Worm (Caenorhabditis elegans) whole organism, L1 larva: ENCODE data around the gene arf-1.

Experiments used
- C04F5.9 ChIP-seq: sonication (generic microtip); optimal IDR thresholded peaks from 2 replicates; lab custom pipeline; 2016; ENCODE audit warnings: missing genetic modification characterization, missing compliant biosample characterization
- F16B12.6 ChIP-seq: fragments of 150-350 bp; optimal IDR thresholded peaks from 2 replicates; lab custom pipeline; 2014; ENCODE audit warnings: missing biosample characterization, missing genetic modification characterization
- Y116A8C.19 ChIP-seq: sonication (generic microtip); optimal IDR thresholded peaks from 2 replicates; lab custom pipeline; 2016; ENCODE audit warnings: missing compliant biosample characterization, missing genetic modification characterization, borderline replicate concordance
- aha-1 ChIP-seq: fragments of 150-350 bp; optimal IDR thresholded peaks from 2 replicates; lab custom pipeline; 2014; ENCODE audit warnings: missing biosample characterization, missing genetic modification characterization
- aly-2 ChIP-seq: fragments of 150-350 bp; optimal IDR thresholded peaks from 2 replicates; lab custom pipeline; 2014; ENCODE audit warnings: missing biosample characterization, missing genetic modification characterization
- ceh-8 ChIP-seq: fragments of 200-800 bp; sonication (Bioruptor generic); optimal IDR thresholded peaks from 2 replicates; lab custom pipeline; 2018; ENCODE audit warnings: mild to moderate bottlenecking, missing genetic modification characterization, moderate library complexity, missing compliant biosample characterization
- ceh-88 ChIP-seq: fragments of 200-800 bp; sonication (Bioruptor generic); IDR thresholded peaks from 2 replicates; pipeline ENCODE4 v1.3.6; 2022; ENCODE audit warnings: missing genetic modification characterization, missing compliant biosample characterization
- ceh-90 ChIP-seq: sonication (generic microtip); optimal IDR thresholded peaks from 2 replicates; lab custom pipeline; 2016; ENCODE audit warnings: missing genetic modification characterization, missing compliant biosample characterization
- dpl-1 ChIP-seq, 3 experiments: fragments of 150-350 bp in 2 of 3; sonication (generic microtip) in 1 of 3; optimal IDR thresholded peaks; 2 replicates each; lab custom pipeline; 2014 to 2017; ENCODE audit warnings: missing biosample characterization in 3 of 3, missing genetic modification characterization in 3 of 3, missing genetic modification reagents in 3 of 3
- dsc-1 ChIP-seq: sonication (generic microtip); optimal IDR thresholded peaks from 2 replicates; lab custom pipeline; 2016; ENCODE audit warnings: mild to moderate bottlenecking, missing genetic modification characterization, missing compliant biosample characterization
- efl-3 ChIP-seq: fragments of 200-800 bp; sonication (Bioruptor generic); optimal IDR thresholded peaks from 2 replicates; lab custom pipeline; 2018; ENCODE audit warnings: mild to moderate bottlenecking, missing genetic modification characterization, missing compliant biosample characterization
- egl-13 ChIP-seq: sonication (generic microtip); optimal IDR thresholded peaks from 2 replicates; lab custom pipeline; 2016; ENCODE audit warnings: missing genotype, missing genetic modification reagents, missing genetic modification characterization, missing compliant biosample characterization
- egl-27 ChIP-seq, 2 experiments: fragments of 150-350 bp in 1 of 2; sonication (generic microtip); optimal IDR thresholded peaks; 3 replicates each; lab custom pipeline; 2017 to 2018; ENCODE audit warnings: missing biosample characterization in 2 of 2, missing genetic modification characterization in 2 of 2, missing genetic modification reagents in 2 of 2
- elt-3 ChIP-seq, 6 experiments: fragments of 150-350 bp in 1 of 6; sonication (generic microtip); optimal IDR thresholded peaks; 2 replicates each; lab custom pipeline; 2017 to 2018; ENCODE audit warnings: missing biosample characterization in 6 of 6, missing genetic modification characterization in 6 of 6, inconsistent platforms in 1 of 6
- ets-5 ChIP-seq: fragments of 200-800 bp; sonication (Bioruptor generic); IDR thresholded peaks from 2 replicates; pipeline ENCODE4 v1.3.6; 2022; ENCODE audit warnings: missing genetic modification characterization, missing compliant biosample characterization
- fkh-10 ChIP-seq: sonication (generic microtip); optimal IDR thresholded peaks from 2 replicates; lab custom pipeline; 2017; ENCODE audit warnings: missing biosample characterization, missing genetic modification reagents, missing genetic modification characterization
- fkh-8 ChIP-seq: sonication (generic microtip); optimal IDR thresholded peaks from 2 replicates; lab custom pipeline; 2016; ENCODE audit warnings: mild to moderate bottlenecking, missing genetic modification characterization, missing compliant biosample characterization
- fos-1 ChIP-seq: fragments of 150-350 bp; optimal IDR thresholded peaks from 2 replicates; lab custom pipeline; 2014; ENCODE audit warnings: missing biosample characterization, missing genetic modification characterization
- grh-1 ChIP-seq: fragments of 200-800 bp; sonication (Bioruptor generic); IDR thresholded peaks from 2 replicates; pipeline ENCODE4 v1.3.6; 2022; ENCODE audit warnings: missing genetic modification reagents, missing genetic modification characterization, missing compliant biosample characterization
- isw-1 ChIP-seq: fragments of 200-800 bp; sonication (Bioruptor generic); IDR thresholded peaks from 2 replicates; pipeline ENCODE4 v1.3.6; 2022; ENCODE audit warnings: missing genetic modification characterization, missing compliant biosample characterization
- jun-1 ChIP-seq: fragments of 150-350 bp; optimal IDR thresholded peaks from 2 replicates; lab custom pipeline; 2014; ENCODE audit warnings: missing biosample characterization, missing genetic modification reagents, missing genetic modification characterization
- lin-13 ChIP-seq: fragments of 150-350 bp; optimal IDR thresholded peaks from 2 replicates; lab custom pipeline; 2014; ENCODE audit warnings: missing biosample characterization, missing genetic modification reagents, missing genetic modification characterization
- lin-14 ChIP-seq: fragments of 200-800 bp; sonication (Bioruptor generic); optimal IDR thresholded peaks from 2 replicates; lab custom pipeline; 2018; ENCODE audit warnings: mild to moderate bottlenecking, missing genetic modification characterization, moderate library complexity, missing compliant biosample characterization
- lin-15B ChIP-seq: fragments of 150-350 bp; sonication (generic microtip); optimal IDR thresholded peaks from 3 replicates; lab custom pipeline; 2014; ENCODE audit warnings: missing biosample characterization, missing genetic modification characterization
- lin-35 ChIP-seq, 2 experiments: fragments of 150-350 bp; optimal IDR thresholded peaks; 2 replicates each; lab custom pipeline; 2014; ENCODE audit warnings: missing biosample characterization in 2 of 2, missing genetic modification characterization in 2 of 2, missing genetic modification reagents in 2 of 2
- lir-3 ChIP-seq: sonication (generic microtip); optimal IDR thresholded peaks from 2 replicates; lab custom pipeline; 2016; ENCODE audit warnings: mild to moderate bottlenecking, missing genetic modification characterization, moderate library complexity, missing compliant biosample characterization; ENCODE audit not compliant: poor library complexity
- lsy-2 ChIP-seq, 2 experiments: fragments of 150-350 bp; optimal IDR thresholded peaks; 2 replicates each; lab custom pipeline; 2014; ENCODE audit warnings: missing biosample characterization in 2 of 2, missing genetic modification characterization in 2 of 2
- mep-1 ChIP-seq: fragments of 150-350 bp; optimal IDR thresholded peaks from 2 replicates; lab custom pipeline; 2014; ENCODE audit warnings: missing biosample characterization, missing genetic modification characterization
- nhr-20 ChIP-seq: sonication (generic microtip); optimal IDR thresholded peaks from 2 replicates; lab custom pipeline; 2016; ENCODE audit warnings: mild to moderate bottlenecking, missing genetic modification characterization, missing compliant biosample characterization
- nhr-47 ChIP-seq: sonication (generic microtip); optimal IDR thresholded peaks from 2 replicates; lab custom pipeline; 2016; ENCODE audit warnings: mild to moderate bottlenecking, missing genetic modification characterization, moderate library complexity, missing compliant biosample characterization
- nhr-71 ChIP-seq: sonication (generic microtip); optimal IDR thresholded peaks from 2 replicates; lab custom pipeline; 2016; ENCODE audit warnings: mild to moderate bottlenecking, missing genetic modification characterization, moderate library complexity, missing compliant biosample characterization
- nhr-77 ChIP-seq: fragments of 150-350 bp; optimal IDR thresholded peaks from 2 replicates; lab custom pipeline; 2014; ENCODE audit warnings: missing biosample characterization, missing genetic modification characterization
- nhr-85 ChIP-seq: sonication (generic microtip); peaks from one replicate; lab custom pipeline; 2016; ENCODE audit warnings: missing genetic modification characterization, inconsistent platforms, missing compliant biosample characterization
- pag-3 ChIP-seq: sonication (generic microtip); optimal IDR thresholded peaks from 2 replicates; lab custom pipeline; 2017; ENCODE audit warnings: missing genetic modification characterization, mild to moderate bottlenecking, missing compliant biosample characterization, antibody characterized with exemption, borderline replicate concordance; ENCODE audit not compliant: insufficient read depth
- pax-3 ChIP-seq: fragments of 200-800 bp; sonication (Bioruptor generic); optimal IDR thresholded peaks from 2 replicates; lab custom pipeline; 2018; ENCODE audit warnings: mild to moderate bottlenecking, missing genetic modification characterization, moderate library complexity, missing compliant biosample characterization
- pqm-1 ChIP-seq: sonication (generic microtip); optimal IDR thresholded peaks from 3 replicates; lab custom pipeline; 2017; ENCODE audit warnings: missing biosample characterization, missing genetic modification characterization
- rnt-1 ChIP-seq: sonication (generic microtip); optimal IDR thresholded peaks from 2 replicates; lab custom pipeline; 2016; ENCODE audit warnings: mild to moderate bottlenecking, missing genetic modification characterization, moderate library complexity, missing compliant biosample characterization
- skn-1 ChIP-seq: fragments of 150-350 bp; optimal IDR thresholded peaks from 2 replicates; lab custom pipeline; 2014; ENCODE audit warnings: missing biosample characterization, missing genetic modification characterization
- snu-23 ChIP-seq: sonication (generic microtip); optimal IDR thresholded peaks from 2 replicates; lab custom pipeline; 2016; ENCODE audit warnings: missing genetic modification characterization, missing compliant biosample characterization
- sptf-1 ChIP-seq: fragments of 150-350 bp; optimal IDR thresholded peaks from 2 replicates; lab custom pipeline; 2014; ENCODE audit warnings: missing biosample characterization, missing genetic modification characterization
- swsn-7 ChIP-seq: sonication (generic microtip); optimal IDR thresholded peaks from 2 replicates; lab custom pipeline; 2016; ENCODE audit warnings: missing genetic modification characterization, missing compliant biosample characterization
- unc-130 ChIP-seq: fragments of 150-350 bp; optimal IDR thresholded peaks from 2 replicates; lab custom pipeline; 2017; ENCODE audit warnings: missing biosample characterization, missing genetic modification characterization, inconsistent platforms
- unc-86 ChIP-seq: sonication (generic microtip); optimal IDR thresholded peaks from 2 replicates; lab custom pipeline; 2016; ENCODE audit warnings: missing genetic modification characterization, missing compliant biosample characterization
- vab-15 ChIP-seq: sonication (generic microtip); optimal IDR thresholded peaks from 2 replicates; lab custom pipeline; 2017; ENCODE audit warnings: missing genotype, mild to moderate bottlenecking, missing genetic modification characterization, missing compliant biosample characterization
- xbp-1 ChIP-seq: sonication (generic microtip); optimal IDR thresholded peaks from 2 replicates; lab custom pipeline; 2016; ENCODE audit warnings: missing genetic modification characterization, missing compliant biosample characterization
- ztf-4 ChIP-seq: fragments of 150-350 bp; optimal IDR thresholded peaks from 2 replicates; lab custom pipeline; 2014; ENCODE audit warnings: missing biosample characterization, missing genetic modification characterization

arf-1 gene

DNA sequence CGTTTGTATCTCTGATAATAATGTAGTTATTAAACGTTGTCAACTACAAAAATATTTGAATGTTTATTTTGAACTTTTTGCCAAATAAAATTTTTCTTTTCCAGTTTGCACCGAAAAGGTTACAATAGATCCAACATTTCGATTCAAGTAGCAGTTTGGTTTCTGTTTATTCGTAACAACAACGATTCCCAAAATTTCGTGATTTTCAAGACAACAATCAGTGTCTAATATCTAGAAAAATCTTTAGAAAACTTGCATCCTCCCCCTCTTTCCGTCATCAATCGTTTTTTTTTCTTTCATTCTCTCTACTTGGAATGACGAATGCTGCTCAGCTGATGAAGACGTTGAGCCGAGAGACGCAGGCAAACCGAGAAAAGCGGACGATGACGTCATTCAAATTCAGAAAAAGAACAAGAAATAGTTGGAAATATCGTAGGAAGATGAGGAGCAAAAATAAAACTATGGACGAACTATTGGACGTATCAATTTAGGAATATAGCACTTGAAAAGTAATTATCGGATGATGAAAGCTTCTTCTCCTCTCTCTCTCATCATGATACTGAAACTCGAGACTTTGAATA, 43.9 kb downstream of the arf-1 start (continued):
- peak; percentile 57 for TF ChIP-seq fos-1 (tag; lab: Kevin White, UChicago)
- TF ChIP-seq unc-86 (tag; lab: Kevin White, UChicago): peak; percentile 81
- 0 out of 2 replicates have a peak, but pooled peaks have one; percentile 7 for TF ChIP-seq ceh-88 (GFP tag; lab: Robert Waterston, UW)
- no peak for TF ChIP-seq lin-15B
- TF ChIP-seq F16B12.6: no peak
- TF ChIP-seq sptf-1: no peak
- TF ChIP-seq pqm-1: no peak
- peak; percentile 65 for TF ChIP-seq ztf-4 (tag; lab: Kevin White, UChicago)
- peak; percentile 51 to 71 for TF ChIP-seq lsy-2 (tag; optimal IDR thresholded peaks at IDR 0.05; lab: Kevin White, UChicago)
- no peak for TF ChIP-seq efl-3 (GFP tag; lab: Kevin White, UChicago)
- TF ChIP-seq elt-3 (tag; optimal IDR thresholded peaks at IDR 0.05; lab: Kevin White, UChicago): no peak
- no peak for TF ChIP-seq ceh-8 (GFP tag; lab: Kevin White, UChicago)
- peak; percentile 19; the same call in 1 of the 2 replicates for TF ChIP-seq isw-1
- TF ChIP-seq jun-1 (tag; lab: Kevin White, UChicago): no peak
- no peak for TF ChIP-seq C04F5.9 (tag; lab: Kevin White, UChicago)
- peak; percentile 42 for TF ChIP-seq lin-13 (GFP tag; lab: Kevin White, UChicago)

DNA sequence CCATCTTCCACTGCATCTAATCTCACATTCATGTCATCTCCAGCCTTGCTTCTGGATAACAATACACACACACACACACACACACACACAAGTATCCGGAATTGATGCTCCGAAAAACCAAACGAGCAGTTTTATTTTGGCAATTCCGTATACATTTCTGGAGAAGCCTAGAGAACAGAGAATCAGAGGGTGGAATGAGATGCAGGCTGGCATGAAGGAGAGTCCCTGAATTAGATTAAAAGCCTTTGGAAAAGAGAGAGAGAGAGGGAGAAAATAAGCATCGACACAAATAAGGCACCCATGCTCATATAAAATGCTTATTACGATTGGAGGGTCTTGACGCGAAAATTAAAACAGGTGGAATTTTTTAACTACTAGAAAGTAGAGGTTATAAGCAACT, 46.0 kb downstream of the arf-1 start:
- TF ChIP-seq snu-23 (GFP tag; lab: Kevin White, UChicago): no peak
- TF ChIP-seq lin-14 (GFP tag; lab: Kevin White, UChicago): peak; percentile 60

ce11 chrIII:5761886-5762285, 47.2 kb downstream of the arf-1 start:
- TF ChIP-seq pag-3 (tag; lab: Kevin White, UChicago) (no peak), nhr-77 (no peak), lin-35 (GFP tag; optimal IDR thresholded peaks at IDR 0.05; lab: Kevin White, UChicago) (no peak), pqm-1 (no peak), xbp-1 (tag; lab: Kevin White, UChicago) (no peak), ceh-90 (tag; lab: Kevin White, UChicago) (no peak), skn-1 (tag; lab: Kevin White, UChicago) (no peak), elt-3 (tag; optimal IDR thresholded peaks at IDR 0.05; lab: Kevin White, UChicago) (no peak), egl-13 (tag; lab: Kevin White, UChicago) (no peak), snu-23 (GFP tag; lab: Kevin White, UChicago) (no peak), aly-2 (tag; lab: Kevin White, UChicago) (no peak), swsn-7 (no peak), nhr-85 (tag; lab: Kevin White, UChicago) (no peak)

DNA sequence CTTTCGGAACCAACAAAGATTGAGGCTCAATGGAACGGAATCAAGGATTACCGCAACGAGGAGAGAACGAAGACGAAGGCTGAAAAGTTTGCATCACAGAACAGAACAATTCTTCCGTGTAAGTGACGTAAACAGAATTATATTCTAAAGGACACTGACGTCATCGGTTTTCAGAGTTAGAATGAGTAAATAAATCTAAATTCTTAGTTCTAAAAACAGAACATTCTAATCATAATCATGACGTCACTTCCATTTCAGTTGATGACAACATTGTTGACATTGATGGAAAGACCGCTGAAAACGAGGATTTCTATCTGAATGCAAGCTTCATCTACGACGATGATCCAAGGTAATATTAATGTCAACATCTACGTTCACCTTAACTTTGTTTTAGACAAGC, 49.3 kb downstream of the arf-1 start:
- no peak for TF ChIP-seq aha-1
- TF ChIP-seq vab-15 (tag; lab: Kevin White, UChicago): no peak
- peak; percentile 5 for TF ChIP-seq lin-14 (GFP tag; lab: Kevin White, UChicago)
- TF ChIP-seq grh-1 (GFP tag; lab: Robert Waterston, UW): no peak
- peak; percentile 28 for TF ChIP-seq pax-3 (tag; lab: Kevin White, UChicago)
- no peak for TF ChIP-seq swsn-7
- TF ChIP-seq lir-3 (tag; lab: Kevin White, UChicago): no peak
- TF ChIP-seq nhr-71: peak; percentile 51
- peak; percentile 46 for TF ChIP-seq ztf-4 (tag; lab: Kevin White, UChicago)
- TF ChIP-seq Y116A8C.19 (tag; lab: Kevin White, UChicago): no peak
- TF ChIP-seq fkh-8 (tag; lab: Kevin White, UChicago): peak; percentile 75
- no peak for TF ChIP-seq unc-130 (tag; lab: Kevin White, UChicago)
- TF ChIP-seq xbp-1 (tag; lab: Kevin White, UChicago): no peak
- no peak for TF ChIP-seq F16B12.6
- no peak for TF ChIP-seq fkh-10
- TF ChIP-seq dpl-1 (GFP tag; optimal IDR thresholded peaks at IDR 0.05; lab: Kevin White, UChicago): no peak
- TF ChIP-seq efl-3 (GFP tag; lab: Kevin White, UChicago): no peak
- TF ChIP-seq mep-1 (tag; lab: Kevin White, UChicago): no peak
- TF ChIP-seq nhr-47 (tag; lab: Kevin White, UChicago): peak; percentile 30
- TF ChIP-seq ets-5: no peak
- no peak for TF ChIP-seq nhr-20 (tag; lab: Kevin White, UChicago)
- no peak for TF ChIP-seq elt-3 (tag; optimal IDR thresholded peaks at IDR 0.05; lab: Kevin White, UChicago)
- TF ChIP-seq egl-27 (tag; optimal IDR thresholded peaks at IDR 0.05; lab: Kevin White, UChicago): no peak
- TF ChIP-seq rnt-1 (tag; lab: Kevin White, UChicago): no peak
- TF ChIP-seq lsy-2 (tag; optimal IDR thresholded peaks at IDR 0.05; lab: Kevin White, UChicago): peak in 1 of 2 experiments; percentile 8
- peak; percentile 43 for TF ChIP-seq dsc-1 (tag; lab: Kevin White, UChicago)
